Fruit fly (Drosophila melanogaster) whole organism, adult: Measurements from ENCODE around the gene CG33253.

ENCODE experiments used
- CG12768 ChIP-seq: fragments of 200-800 bp; sonication (Bioruptor generic); optimal IDR thresholded peaks from 2 replicates; lab custom pipeline; 2017; ENCODE audit warnings: missing biosample characterization, missing genetic modification characterization, mild to moderate bottlenecking, moderate library complexity, missing genetic modification reagents
- CG5204 ChIP-seq: fragments of 200-800 bp; sonication (Bioruptor generic); optimal IDR thresholded peaks from 2 replicates; lab custom pipeline; 2016; ENCODE audit warnings: missing biosample characterization, missing genetic modification characterization
- Hr96 ChIP-seq: fragments of 200-800 bp; sonication (Bioruptor generic); optimal IDR thresholded peaks from 2 replicates; lab custom pipeline; 2016; ENCODE audit warnings: missing biosample characterization, missing genetic modification characterization
- Mnt ChIP-seq: fragments of 200-800 bp; sonication (Bioruptor generic); optimal IDR thresholded peaks from 2 replicates; lab custom pipeline; 2016; ENCODE audit warnings: missing biosample characterization, mild to moderate bottlenecking, missing genetic modification characterization
- bab1 ChIP-seq: fragments of 200-800 bp; sonication (Bioruptor generic); optimal IDR thresholded peaks from 3 replicates; lab custom pipeline; 2019; ENCODE audit warnings: missing biosample characterization, mild to moderate bottlenecking, missing genetic modification characterization, moderate library complexity
- kay ChIP-seq: fragments of 200-800 bp; sonication (Bioruptor generic); peaks from one replicate; lab custom pipeline; 2016; ENCODE audit warnings: missing biosample characterization, missing genetic modification characterization, borderline replicate concordance
- ovo ChIP-seq: fragments of 200-800 bp; sonication (Bioruptor generic); optimal IDR thresholded peaks from 2 replicates; lab custom pipeline; 2016; ENCODE audit warnings: missing biosample characterization, missing genetic modification characterization
- tj ChIP-seq: fragments of 200-800 bp; sonication (Bioruptor generic); optimal IDR thresholded peaks from 3 replicates; lab custom pipeline; 2017; ENCODE audit warnings: missing biosample characterization, mild to moderate bottlenecking, missing genetic modification characterization, moderate library complexity
- toe ChIP-seq: fragments of 200-800 bp; sonication (Bioruptor generic); optimal IDR thresholded peaks from 2 replicates; lab custom pipeline; 2016; ENCODE audit warnings: missing biosample characterization, missing genetic modification characterization

- TF ChIP-seq kay (GFP tag; lab: Kevin White, UChicago) = no peak
- no peak for TF ChIP-seq tj
- no peak for TF ChIP-seq Hr96 (GFP tag; lab: Kevin White, UChicago)
- TF ChIP-seq CG5204 (GFP tag; lab: Kevin White, UChicago) = no peak
- no peak for TF ChIP-seq ovo (GFP tag; lab: Kevin White, UChicago)
- no peak for TF ChIP-seq bab1 (GFP tag; lab: Kevin White, UChicago)
- TF ChIP-seq Mnt (GFP tag; lab: Kevin White, UChicago) = no peak
- no peak for TF ChIP-seq toe (GFP tag; lab: Kevin White, UChicago)
- no peak for TF ChIP-seq CG12768 (GFP tag; lab: Kevin White, UChicago)
These were observed at the start of gene CG33253 for dm6 chrX:19183121-19183520.
